Worm (Caenorhabditis elegans) whole organism, L2 larva: ENCODE data around the gene srpa-72.

Source experiments
- ceh-82 ChIP-seq: fragments of 150-350 bp; optimal IDR thresholded peaks from 2 replicates; lab custom pipeline; 2014; ENCODE audit warnings: missing biosample characterization, missing genetic modification characterization
- nhr-12 ChIP-seq: fragments of 150-350 bp; optimal IDR thresholded peaks from 2 replicates; lab custom pipeline; 2014; ENCODE audit warnings: missing biosample characterization, missing genetic modification characterization

DNA sequence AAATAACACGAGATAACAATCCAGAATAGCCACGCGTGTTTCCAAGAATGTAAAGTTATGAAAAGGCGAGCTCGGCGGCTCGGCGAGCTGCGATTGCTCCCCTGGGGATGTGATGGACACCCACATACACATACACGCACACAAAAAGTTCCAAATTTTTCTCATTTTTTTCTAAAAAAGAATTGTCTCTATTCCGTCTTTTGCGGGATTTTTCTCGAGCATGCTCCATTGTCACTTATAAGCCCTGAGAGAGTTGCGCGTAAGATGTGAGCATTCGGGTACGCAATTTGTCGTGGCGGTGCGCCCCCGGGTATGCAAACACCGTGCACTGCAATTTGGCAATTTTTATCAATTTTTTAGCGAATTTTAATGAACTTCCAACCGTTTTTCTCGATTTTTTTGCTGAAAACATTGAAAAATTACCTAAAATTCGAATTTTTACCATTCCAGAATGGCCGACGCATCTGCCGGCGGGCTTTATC lies at the start of gene srpa-72, which contains the start of gene F08D12.12:
- TF ChIP-seq ceh-82 = no peak
- TF ChIP-seq nhr-12 (tag; lab: Kevin White, UChicago) = no peak
